Worm (Caenorhabditis elegans): ENCODE results near the gene ttr-51.

- TF ChIP-seq ama-1 (optimal IDR thresholded peaks at IDR 0.05) (no peak), hmbx-1 (tag; optimal IDR thresholded peaks at IDR 0.05) (no peak), ets-7 (tag; optimal IDR thresholded peaks at IDR 0.05) (no peak), ceh-36 (tag; optimal IDR thresholded peaks at IDR 0.05) (no peak), tra-4 (tag; optimal IDR thresholded peaks at IDR 0.05) (no peak)
Measured at ce11 chrIV:13241340-13241739, 10.8 kb downstream of the ttr-51 start.
